Fruit fly (Drosophila melanogaster): ENCODE results near the gene Mcm3.

Gene Mcm3

dm6 chrX:5336722-5337121, 13.1 kb downstream of the Mcm3 start (continued):
- TF ChIP-seq CG8478 (optimal IDR thresholded peaks at IDR 0.05) (no peak), bigmax (GFP tag; optimal IDR thresholded peaks at IDR 0.05) (no peak), Atf6 (GFP tag; IDR thresholded peaks at IDR 0.05) (no peak), CG5245 (GFP tag; optimal IDR thresholded peaks at IDR 0.05) (no peak), gfzf (GFP tag; optimal IDR thresholded peaks at IDR 0.05) (no peak), aop (GFP tag; IDR thresholded peaks at IDR 0.05) (no peak), Asciz (GFP tag; optimal IDR thresholded peaks at IDR 0.05) (peak; percentile 31), CG13424 (tag; optimal IDR thresholded peaks at IDR 0.05) (peak; percentile 52), CG10654 (GFP tag; optimal IDR thresholded peaks at IDR 0.05) (no peak), CG3281 (GFP tag; optimal IDR thresholded peaks at IDR 0.05) (peak; percentile 76), phol (tag; optimal IDR thresholded peaks at IDR 0.05) (peak; percentile 43), CG11696 (GFP tag; IDR thresholded peaks at IDR 0.05) (0 out of 2 replicates have a peak, but pooled peaks have one; percentile 14), Abd-B (GFP tag; optimal IDR thresholded peaks at IDR 0.05) (peak; percentile 27), Scr (GFP tag; IDR thresholded peaks at IDR 0.05; ENCODE audit: partially characterized antibody) (no peak), Hr3 (GFP tag; optimal IDR thresholded peaks at IDR 0.05) (no peak), cg (GFP tag; optimal IDR thresholded peaks at IDR 0.05) (peak; percentile 20), pum (GFP tag; optimal IDR thresholded peaks at IDR 0.05) (no peak), fru (optimal IDR thresholded peaks at IDR 0.05) (no peak), HLH54F (GFP tag; optimal IDR thresholded peaks at IDR 0.05) (no peak), ara (GFP tag; IDR thresholded peaks at IDR 0.05) (no peak), ewg (GFP tag; optimal IDR thresholded peaks at IDR 0.05) (peak; percentile 13), seq (GFP tag; IDR thresholded peaks at IDR 0.05) (no peak; the same call in 1 of the 2 replicates), CG2199 (GFP tag; IDR thresholded peaks at IDR 0.05) (no peak), Dfd (GFP tag; optimal IDR thresholded peaks at IDR 0.05) (no peak), CG15011 (GFP tag; optimal IDR thresholded peaks at IDR 0.05) (peak; percentile 19), pb (GFP tag; optimal IDR thresholded peaks at IDR 0.05) (no peak), Hmr (GFP tag; optimal IDR thresholded peaks at IDR 0.05) (peak; percentile 67), cwo (GFP tag; optimal IDR thresholded peaks at IDR 0.05) (peak; percentile 56), GATAe (GFP tag; conservative IDR thresholded peaks at IDR 0.05) (no peak), slbo (GFP tag; IDR thresholded peaks at IDR 0.05) (peak; percentile 51), gce (GFP tag; IDR thresholded peaks at IDR 0.05) (no peak), CG10274 (GFP tag; optimal IDR thresholded peaks at IDR 0.05) (no peak), CG1602 (GFP tag; optimal IDR thresholded peaks at IDR 0.05) (no peak), CG10979 (tag; optimal IDR thresholded peaks at IDR 0.05) (no peak), Doc2 (GFP tag; IDR thresholded peaks at IDR 0.05) (no peak), CkIIα-i1 (GFP tag; IDR thresholded peaks at IDR 0.05) (no peak), Fer3 (tag; optimal IDR thresholded peaks at IDR 0.05) (peak; percentile 56), schlank (tag; optimal IDR thresholded peaks at IDR 0.05) (peak; percentile 37), tin (GFP tag; optimal IDR thresholded peaks at IDR 0.05) (no peak), CG30020 (tag; optimal IDR thresholded peaks at IDR 0.05) (no peak), unc-4 (GFP tag; IDR thresholded peaks at IDR 0.05; ENCODE audit: partially characterized antibody) (no peak), CG6765 (GFP tag; optimal IDR thresholded peaks at IDR 0.05) (peak; percentile 13), CG7745 (tag; optimal IDR thresholded peaks at IDR 0.05) (no peak), ken (GFP tag; IDR thresholded peaks at IDR 0.05) (no peak), CG8089 (GFP tag; optimal IDR thresholded peaks at IDR 0.05) (no peak), z (GFP tag; IDR thresholded peaks at IDR 0.05) (no peak), Nf-YA (GFP tag; IDR thresholded peaks at IDR 0.05) (no peak), Nf-YC (tag; optimal IDR thresholded peaks at IDR 0.05) (peak; percentile 16), twi (tag; optimal IDR thresholded peaks at IDR 0.05) (no peak), disco-r (GFP tag; optimal IDR thresholded peaks at IDR 0.05) (no peak), Chrac-16 (GFP tag; optimal IDR thresholded peaks at IDR 0.05) (no peak), Doc3 (GFP tag; IDR thresholded peaks at IDR 0.05; ENCODE audit: partially characterized antibody) (no peak), Hey (tag; optimal IDR thresholded peaks at IDR 0.05) (no peak)
